Fruit fly (Drosophila melanogaster): ENCODE measurements around the gene mei-217.
A peak's percentile ranks its signal among the peaks of the same experiment; 100 is the strongest.

Gene mei-217

dm6 chrX:17181264-17182198, 38.7 kb upstream of the mei-217 start (continued):
- TF ChIP-seq CG10565 (GFP tag; optimal IDR thresholded peaks at IDR 0.05): no peak
- TF ChIP-seq gro (GFP tag; optimal IDR thresholded peaks at IDR 0.05): no peak
- no peak for TF ChIP-seq pros (GFP tag; optimal IDR thresholded peaks at IDR 0.05)
- TF ChIP-seq CG31441 (GFP tag; IDR thresholded peaks at IDR 0.05): peak; percentile 57
- TF ChIP-seq Mrtf (GFP tag; IDR thresholded peaks at IDR 0.05): no peak
- no peak for TF ChIP-seq CG1603 (tag; optimal IDR thresholded peaks at IDR 0.05)
- TF ChIP-seq tin (GFP tag; optimal IDR thresholded peaks at IDR 0.05): no peak
- TF ChIP-seq CG4328 (GFP tag; optimal IDR thresholded peaks at IDR 0.05): no peak
- no peak for TF ChIP-seq bbx (GFP tag; IDR thresholded peaks at IDR 0.05; ENCODE audit: partially characterized antibody)
- TF ChIP-seq CG16813 (GFP tag; IDR thresholded peaks at IDR 0.05; ENCODE audit: partially characterized antibody): no peak
- peak; percentile 63 for TF ChIP-seq vvl (GFP tag; IDR thresholded peaks at IDR 0.05)
- TF ChIP-seq CG4282 (GFP tag; optimal IDR thresholded peaks at IDR 0.05): no peak
- no peak for TF ChIP-seq Bgb (GFP tag; IDR thresholded peaks at IDR 0.05; ENCODE audit: partially characterized antibody)
- no peak for TF ChIP-seq CG6813 (GFP tag; optimal IDR thresholded peaks at IDR 0.05)
- TF ChIP-seq ATbp (GFP tag; optimal IDR thresholded peaks at IDR 0.05): no peak
- no peak for TF ChIP-seq sima (GFP tag; optimal IDR thresholded peaks at IDR 0.05)
- peak; percentile 59 for TF ChIP-seq gem (tag; optimal IDR thresholded peaks at IDR 0.05)
- no peak for TF ChIP-seq CG5245 (GFP tag; optimal IDR thresholded peaks at IDR 0.05)
- no peak for TF ChIP-seq Doc3 (GFP tag; IDR thresholded peaks at IDR 0.05; ENCODE audit: partially characterized antibody)
- TF ChIP-seq CG1024 (GFP tag; IDR thresholded peaks at IDR 0.05): peak; percentile 43; the same call in 1 of the 2 replicates
- TF ChIP-seq ssp (GFP tag; IDR thresholded peaks at IDR 0.05): no peak
- no peak for TF ChIP-seq pfk (GFP tag; optimal IDR thresholded peaks at IDR 0.05)
- TF ChIP-seq knrl (GFP tag; IDR thresholded peaks at IDR 0.05; ENCODE audit: partially characterized antibody): no peak
- no peak for TF ChIP-seq CG9932 (GFP tag; IDR thresholded peaks at IDR 0.05)
- no peak for TF ChIP-seq disco-r (GFP tag; optimal IDR thresholded peaks at IDR 0.05)
- no peak for TF ChIP-seq en (GFP tag; optimal IDR thresholded peaks at IDR 0.05)
- no peak for TF ChIP-seq fd102C (GFP tag; optimal IDR thresholded peaks at IDR 0.05)
- no peak for TF ChIP-seq CG11398 (GFP tag; optimal IDR thresholded peaks at IDR 0.05)
- TF ChIP-seq trem (tag; optimal IDR thresholded peaks at IDR 0.05): no peak
- TF ChIP-seq CG8281 (tag; optimal IDR thresholded peaks at IDR 0.05): no peak
- no peak for TF ChIP-seq esg (GFP tag; conservative IDR thresholded peaks at IDR 0.05)
- TF ChIP-seq CG14441 (GFP tag; IDR thresholded peaks at IDR 0.05): no peak
- no peak for TF ChIP-seq CG16779 (GFP tag; IDR thresholded peaks at IDR 0.05)
- no peak for TF ChIP-seq CG17612 (GFP tag; IDR thresholded peaks at IDR 0.05)
- no peak for TF ChIP-seq pita (GFP tag; optimal IDR thresholded peaks at IDR 0.05)
- no peak for TF ChIP-seq onecut (GFP tag; IDR thresholded peaks at IDR 0.05)
- no peak for TF ChIP-seq fru (optimal IDR thresholded peaks at IDR 0.05)
- TF ChIP-seq CG3726 (GFP tag; IDR thresholded peaks at IDR 0.05): 0 out of 3 replicates have a peak, but pooled peaks have one; percentile 28
- 0 out of 4 replicates have a peak, but pooled peaks have one; percentile 27 for TF ChIP-seq chinmo (GFP tag; IDR thresholded peaks at IDR 0.05; ENCODE audit: partially characterized antibody)
- TF ChIP-seq kay (GFP tag; optimal IDR thresholded peaks at IDR 0.05): no peak
- TF ChIP-seq CG11093 (GFP tag; IDR thresholded peaks at IDR 0.05): no peak
- no peak for TF ChIP-seq dan (GFP tag; IDR thresholded peaks at IDR 0.05)
- TF ChIP-seq eyg (GFP tag; optimal IDR thresholded peaks at IDR 0.05): no peak
- TF ChIP-seq Xrp1 (GFP tag; IDR thresholded peaks at IDR 0.05): peak; percentile 45; the same call in 1 of the 2 replicates
- no peak for TF ChIP-seq CG31388 (GFP tag; optimal IDR thresholded peaks at IDR 0.05)
- no peak for TF ChIP-seq CG12219 (GFP tag; optimal IDR thresholded peaks at IDR 0.05)
- peak; percentile 48 for TF ChIP-seq D19A (tag; optimal IDR thresholded peaks at IDR 0.05)
- TF ChIP-seq zfh2 (GFP tag; optimal IDR thresholded peaks at IDR 0.05): no peak
- no peak for TF ChIP-seq CG1832 (GFP tag; optimal IDR thresholded peaks at IDR 0.05)
